Worm (Caenorhabditis elegans): ENCODE results near the gene sre-24.

DNA sequence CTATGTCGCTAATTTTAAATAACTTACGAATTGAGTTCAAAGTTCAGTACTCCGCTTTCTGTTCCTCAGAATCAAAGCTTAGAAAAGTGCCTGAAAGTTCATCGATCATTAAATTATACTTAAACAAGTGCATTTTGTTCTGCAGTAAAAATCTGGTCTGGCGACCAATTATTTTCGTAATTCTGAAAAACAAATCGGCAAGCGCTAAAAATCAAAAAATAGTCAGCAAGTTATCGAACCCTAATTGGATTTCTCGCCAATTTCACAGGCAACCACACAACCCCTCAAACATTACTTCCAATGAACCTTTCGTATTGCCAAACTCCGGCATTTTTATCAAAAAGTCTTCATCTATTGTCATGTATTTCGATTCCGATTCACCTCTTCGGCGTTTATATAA is 21.5 kb upstream of the sre-24 start, which contains the start of gene srh-272:
- TF ChIP-seq ces-1 (GFP tag; optimal IDR thresholded peaks at IDR 0.05), result no peak
- no peak for TF ChIP-seq nhr-12 (tag; optimal IDR thresholded peaks at IDR 0.05)
- no peak for TF ChIP-seq nhr-28 (tag; optimal IDR thresholded peaks at IDR 0.05)
- no peak for TF ChIP-seq ztf-11 (tag; optimal IDR thresholded peaks at IDR 0.05)
- no peak for TF ChIP-seq tbx-8 (GFP tag; optimal IDR thresholded peaks at IDR 0.05)
- no peak for TF ChIP-seq unc-39 (tag; optimal IDR thresholded peaks at IDR 0.05)
- no peak for TF ChIP-seq sptf-1 (tag; optimal IDR thresholded peaks at IDR 0.05)
- no peak for TF ChIP-seq nhr-237 (tag; optimal IDR thresholded peaks at IDR 0.05)
- TF ChIP-seq lin-13 (tag; optimal IDR thresholded peaks at IDR 0.05), result no peak
- no peak for TF ChIP-seq flh-1 (GFP tag; optimal IDR thresholded peaks at IDR 0.05)
- TF ChIP-seq nhr-76 (tag; optimal IDR thresholded peaks at IDR 0.05), result no peak
- no peak for TF ChIP-seq elt-3 (tag; optimal IDR thresholded peaks at IDR 0.05)
